Worm (Caenorhabditis elegans): Measurements from ENCODE around the gene snr-3.

DNA sequence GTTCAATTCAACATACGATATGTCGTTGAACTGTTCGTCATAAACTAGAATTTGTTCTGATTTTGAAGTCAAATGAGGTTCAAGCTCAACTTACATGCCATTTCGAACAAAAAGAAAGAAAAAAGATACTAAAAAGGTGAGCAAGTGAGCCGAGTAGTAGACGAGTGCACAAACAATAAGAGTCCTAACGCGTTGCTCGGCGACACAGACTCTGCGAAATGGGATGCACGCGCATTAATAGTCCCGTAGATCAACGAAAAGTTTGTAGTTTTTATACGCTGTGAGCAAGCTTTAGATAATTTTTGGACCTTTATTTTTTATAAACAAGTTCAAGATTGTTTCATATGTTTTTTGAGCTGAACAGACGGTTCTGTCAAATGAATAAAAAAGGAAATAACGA is 39.1 kb upstream of the snr-3 start, which contains the start of gene C56E6.4:
- TF ChIP-seq mdl-1 (tag; optimal IDR thresholded peaks at IDR 0.05) = no peak
- no peak for TF ChIP-seq nhr-11 (tag; optimal IDR thresholded peaks at IDR 0.05)
- no peak for TF ChIP-seq Y55F3AM.14 (GFP tag; optimal IDR thresholded peaks at IDR 0.05)
- no peak for TF ChIP-seq ceh-82 (tag; optimal IDR thresholded peaks at IDR 0.05)
- no peak for TF ChIP-seq gmeb-1 (tag; optimal IDR thresholded peaks at IDR 0.05)
- no peak for TF ChIP-seq ztf-11 (tag; optimal IDR thresholded peaks at IDR 0.05)
- no peak for TF ChIP-seq dmd-4 (tag; optimal IDR thresholded peaks at IDR 0.05)
- TF ChIP-seq zag-1 (tag; optimal IDR thresholded peaks at IDR 0.05) = no peak
- TF ChIP-seq nhr-25 (tag; optimal IDR thresholded peaks at IDR 0.05) = no peak
- no peak for TF ChIP-seq snpc-4 (tag; optimal IDR thresholded peaks at IDR 0.05)

Data from whole organism, L2 larva.